Fruit fly (Drosophila melanogaster) whole organism, pupa: ENCODE measurements around the gene CG18301.

Source experiments
- CG12605 ChIP-seq: fragments of 200-800 bp; sonication (Bioruptor generic); IDR thresholded peaks from 2 replicates; pipeline ENCODE4 v1.3.6; 2022; ENCODE audit warnings: missing biosample characterization, missing genetic modification characterization
- CG13204 ChIP-seq: fragments of 200-800 bp; sonication (Bioruptor generic); optimal IDR thresholded peaks from 2 replicates; lab custom pipeline; 2018; ENCODE audit warnings: missing biosample characterization, mild to moderate bottlenecking, missing genetic modification characterization, moderate library complexity
- CG15710 ChIP-seq: fragments of 200-800 bp; sonication (Bioruptor generic); optimal IDR thresholded peaks from 2 replicates; lab custom pipeline; 2018; ENCODE audit warnings: missing biosample characterization, mild to moderate bottlenecking, missing genetic modification characterization, moderate library complexity
- CG17806 ChIP-seq: fragments of 200-800 bp; sonication (Bioruptor generic); optimal IDR thresholded peaks from 2 replicates; lab custom pipeline; 2018; ENCODE audit warnings: missing biosample characterization, mild to moderate bottlenecking, missing genetic modification characterization, moderate library complexity
- CG4496 ChIP-seq: fragments of 200-800 bp; sonication (Bioruptor generic); IDR thresholded peaks from 3 replicates; pipeline ENCODE4 v1.3.6; 2022; ENCODE audit warnings: missing biosample characterization, missing genetic modification characterization
- CG8301 ChIP-seq: fragments of 200-800 bp; sonication (Bioruptor generic); optimal IDR thresholded peaks from 2 replicates; lab custom pipeline; 2018; ENCODE audit warnings: missing biosample characterization, mild to moderate bottlenecking, missing genetic modification characterization
- CG9948 ChIP-seq: fragments of 200-800 bp; sonication (Bioruptor generic); optimal IDR thresholded peaks from 2 replicates; lab custom pipeline; 2018; ENCODE audit warnings: missing biosample characterization, mild to moderate bottlenecking, missing genetic modification characterization, moderate library complexity
- D1 ChIP-seq: fragments of 200-800 bp; sonication (Bioruptor generic); optimal IDR thresholded peaks from 2 replicates; lab custom pipeline; 2018; ENCODE audit warnings: missing biosample characterization, mild to moderate bottlenecking, missing genetic modification characterization, moderate library complexity
- EcR ChIP-seq: fragments of 200-800 bp; sonication (Bioruptor generic); optimal IDR thresholded peaks from 3 replicates; lab custom pipeline; 2019; ENCODE audit warnings: missing biosample characterization, missing genetic modification characterization, mild to moderate bottlenecking, moderate library complexity, missing genetic modification reagents
- Pif1A ChIP-seq: fragments of 200-800 bp; sonication (Bioruptor generic); optimal IDR thresholded peaks from 3 replicates; lab custom pipeline; 2016; ENCODE audit warnings: missing biosample characterization, missing genetic modification characterization
- Pif1B ChIP-seq: fragments of 200-800 bp; sonication (Bioruptor generic); optimal IDR thresholded peaks from 3 replicates; lab custom pipeline; 2016; ENCODE audit warnings: missing biosample characterization, missing genetic modification characterization
- fd96Ca ChIP-seq: fragments of 200-800 bp; sonication (Bioruptor generic); IDR thresholded peaks from 3 replicates; pipeline ENCODE4 v1.3.6; 2022; ENCODE audit warnings: missing biosample characterization, missing genetic modification characterization
- rn ChIP-seq: fragments of 200-800 bp; sonication (Bioruptor generic); IDR thresholded peaks from 2 replicates; pipeline ENCODE4 v1.3.6; 2022; ENCODE audit warnings: missing biosample characterization, missing genetic modification characterization

dm6 chr2L:10503356-10503977, 28.2 kb upstream of the CG18301 start:
- no peak for TF ChIP-seq D1 (tag; lab: Kevin White, UChicago)
- no peak for TF ChIP-seq CG9948 (tag; lab: Kevin White, UChicago)
- TF ChIP-seq CG17806 (tag; lab: Kevin White, UChicago) = no peak
- no peak for TF ChIP-seq CG13204
- no peak for TF ChIP-seq CG12605 (GFP tag; lab: Robert Waterston, UW)
- TF ChIP-seq fd96Ca (GFP tag; lab: Robert Waterston, UW) = no peak
- TF ChIP-seq Pif1A (GFP tag; lab: Kevin White, UChicago) = no peak
- no peak for TF ChIP-seq CG15710
- no peak for TF ChIP-seq rn (GFP tag; lab: Robert Waterston, UW)
- no peak for TF ChIP-seq Pif1B (GFP tag; lab: Kevin White, UChicago)
- TF ChIP-seq EcR (GFP tag; lab: Kevin White, UChicago) = no peak
- no peak for TF ChIP-seq CG8301 (tag; lab: Kevin White, UChicago)
- TF ChIP-seq CG4496 (GFP tag; lab: Robert Waterston, UW) = no peak
